Worm (Caenorhabditis elegans): Measurements from ENCODE around the gene clec-65.

DNA sequence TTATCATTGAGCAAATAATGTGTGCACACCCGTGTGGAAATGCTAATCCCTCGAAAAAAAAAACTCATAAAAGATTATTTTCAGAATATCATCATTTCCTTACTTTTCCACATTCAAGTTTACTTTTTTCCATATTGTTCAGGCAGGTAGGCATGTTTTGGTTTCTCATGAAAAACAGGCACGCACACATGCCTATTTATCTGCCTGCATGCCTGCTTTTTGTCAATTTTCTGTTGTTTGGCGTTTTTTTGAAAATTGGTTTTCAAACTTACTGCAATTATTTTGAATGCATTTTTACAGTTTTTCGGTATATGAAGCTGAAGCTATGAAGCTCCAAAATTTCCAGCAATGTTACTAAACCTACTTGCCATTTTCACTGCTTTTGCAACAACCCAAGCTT lies 3.2 kb upstream of the clec-65 start, which contains the start of gene clec-64:
- TF ChIP-seq pax-1 (tag; optimal IDR thresholded peaks at IDR 0.05): no peak
- TF ChIP-seq zip-5 (tag; optimal IDR thresholded peaks at IDR 0.05): no peak
- no peak for TF ChIP-seq sox-4 (tag; optimal IDR thresholded peaks at IDR 0.05)
- no peak for TF ChIP-seq hlh-30 (tag; optimal IDR thresholded peaks at IDR 0.05; ENCODE audit: insufficient read depth)
- no peak for TF ChIP-seq nhr-11 (tag; optimal IDR thresholded peaks at IDR 0.05)
- no peak for TF ChIP-seq ceh-31 (tag; optimal IDR thresholded peaks at IDR 0.05)
- TF ChIP-seq syd-9 (tag; optimal IDR thresholded peaks at IDR 0.05): no peak
- TF ChIP-seq sdc-2 (tag; optimal IDR thresholded peaks at IDR 0.05): no peak
- no peak for TF ChIP-seq F13H6.1 (tag; optimal IDR thresholded peaks at IDR 0.05)
- no peak for TF ChIP-seq ceh-48 (tag; optimal IDR thresholded peaks at IDR 0.05)
- no peak for TF ChIP-seq ama-1 (optimal IDR thresholded peaks at IDR 0.05)
- no peak for TF ChIP-seq pha-4 (tag; optimal IDR thresholded peaks at IDR 0.05)
- no peak for TF ChIP-seq pros-1 (tag; optimal IDR thresholded peaks at IDR 0.05)
- no peak for TF ChIP-seq ceh-14 (tag; optimal IDR thresholded peaks at IDR 0.05)

Measured in whole organism, late embryonic.